Worm (Caenorhabditis elegans): ENCODE data around the gene B0310.6.

B0310.6 gene

DNA sequence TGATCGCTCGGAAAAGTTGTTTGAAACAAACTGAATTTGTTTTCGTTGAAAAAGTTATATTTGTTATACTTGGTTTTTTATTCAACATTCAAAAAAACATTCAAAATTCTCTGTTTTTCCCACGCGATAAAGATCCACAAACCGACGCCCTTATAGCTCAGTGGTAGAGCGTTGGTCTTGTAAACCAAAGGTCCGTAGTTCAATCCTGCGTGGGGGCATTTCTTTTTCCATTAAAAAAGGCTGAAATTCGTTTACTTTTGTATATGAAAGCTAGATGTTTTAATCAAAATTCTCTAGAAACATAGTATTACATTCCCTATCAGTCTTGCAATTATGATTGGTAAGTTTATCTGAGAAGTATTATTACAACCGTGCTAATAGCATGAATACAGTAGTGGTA, 43.1 kb downstream of the B0310.6 start:
- no peak for TF ChIP-seq tra-4 (tag; optimal IDR thresholded peaks at IDR 0.05)
- no peak for TF ChIP-seq ceh-13 (GFP tag; optimal IDR thresholded peaks at IDR 0.05)
- no peak for TF ChIP-seq aly-1 (tag; optimal IDR thresholded peaks at IDR 0.05)
- no peak for TF ChIP-seq F13C5.2 (tag; optimal IDR thresholded peaks at IDR 0.05)
- TF ChIP-seq ets-7 (tag; optimal IDR thresholded peaks at IDR 0.05), result no peak
- TF ChIP-seq scrt-1 (GFP tag; IDR thresholded peaks at IDR 0.05), result no peak
- no peak for TF ChIP-seq hmg-4 (GFP tag; optimal IDR thresholded peaks at IDR 0.05)
- no peak for TF ChIP-seq ama-1 (optimal IDR thresholded peaks at IDR 0.05)
- TF ChIP-seq tbx-37 (GFP tag; conservative IDR thresholded peaks at IDR 0.05), result no peak
- no peak for TF ChIP-seq B0310.2 (tag; optimal IDR thresholded peaks at IDR 0.05)
- TF ChIP-seq hmbx-1 (tag; optimal IDR thresholded peaks at IDR 0.05), result no peak

ce11 chrX:481150-481549, 49.7 kb downstream of the B0310.6 start, which contains the start of gene che-2:
che-2 (plus strand) TSS chrX:481450.
- no peak for TF ChIP-seq ceh-13 (GFP tag; optimal IDR thresholded peaks at IDR 0.05)

Measured in whole organism, early embryonic.